Worm (Caenorhabditis elegans): ENCODE data around the gene acl-12.

DNA sequence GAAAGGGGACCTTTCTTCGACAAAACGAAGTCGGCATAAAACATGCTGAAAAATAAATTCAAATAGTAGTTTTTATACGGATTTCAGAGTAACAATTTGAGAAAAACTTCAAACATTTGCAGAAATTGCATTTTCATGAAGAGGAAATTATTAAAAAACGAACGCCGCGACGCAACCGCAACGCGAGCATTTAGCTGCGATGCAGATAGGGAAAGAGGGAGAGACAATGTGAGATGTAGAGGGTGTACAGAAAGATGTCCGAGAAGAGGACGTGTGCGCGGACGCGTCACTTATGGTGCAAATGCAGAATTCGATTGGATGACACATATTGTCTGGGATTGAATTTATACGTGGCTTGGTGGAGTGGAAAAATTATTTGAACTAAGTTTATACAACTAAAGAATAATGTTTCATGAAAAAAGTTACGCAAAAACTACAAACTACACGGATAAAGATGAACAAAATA is 32.6 kb upstream of the acl-12 start, which contains the start of gene coh-1:
- no peak for TF ChIP-seq lin-39 (tag; optimal IDR thresholded peaks at IDR 0.05)
- no peak for TF ChIP-seq aly-2 (tag; optimal IDR thresholded peaks at IDR 0.05)
- no peak for TF ChIP-seq mdl-1 (tag; optimal IDR thresholded peaks at IDR 0.05)
- TF ChIP-seq F13H6.1 (tag; optimal IDR thresholded peaks at IDR 0.05) = peak; percentile 56
- no peak for TF ChIP-seq mbf-1 (tag; optimal IDR thresholded peaks at IDR 0.05)
- TF ChIP-seq nhr-12 (tag; optimal IDR thresholded peaks at IDR 0.05) = no peak
- TF ChIP-seq unc-55 (GFP tag; optimal IDR thresholded peaks at IDR 0.05) = peak; percentile 81

Measured in whole organism, L2 larva.